Fruit fly (Drosophila melanogaster) whole organism, embryonic: ENCODE data around the gene Tom40.

ENCODE experiments used
- CG10209 ChIP-seq: fragments of 200-800 bp; sonication (Bioruptor generic); optimal IDR thresholded peaks from 3 replicates; lab custom pipeline; 2017; ENCODE audit warnings: missing biosample characterization, mild to moderate bottlenecking, missing genetic modification characterization, missing genetic modification reagents
- CG10267 ChIP-seq: fragments of 200-800 bp; sonication (Bioruptor generic); optimal IDR thresholded peaks from 2 replicates; lab custom pipeline; 2018; ENCODE audit warnings: missing biosample characterization, mild to moderate bottlenecking, missing genetic modification characterization, moderate library complexity
- CG11456 ChIP-seq: fragments of 200-800 bp; sonication (Bioruptor generic); IDR thresholded peaks from 3 replicates; pipeline ENCODE4 v1.3.6; 2022; ENCODE audit warnings: missing biosample characterization, missing genetic modification characterization
- CG11560 ChIP-seq: fragments of 200-800 bp; sonication (Bioruptor generic); IDR thresholded peaks from 3 replicates; pipeline ENCODE4 v1.3.6; 2022; ENCODE audit warnings: missing biosample characterization, missing genetic modification characterization
- CG12155 ChIP-seq: fragments of 200-800 bp; sonication (Bioruptor generic); optimal IDR thresholded peaks from 3 replicates; lab custom pipeline; 2016; ENCODE audit warnings: missing biosample characterization, missing genetic modification characterization
- CG12659 ChIP-seq: fragments of 200-800 bp; sonication (Bioruptor generic); optimal IDR thresholded peaks from 3 replicates; lab custom pipeline; 2017; ENCODE audit warnings: mild to moderate bottlenecking, missing biosample characterization, missing genetic modification reagents, missing genetic modification characterization
- CG13775 ChIP-seq: fragments of 200-800 bp; sonication (Bioruptor generic); optimal IDR thresholded peaks from 3 replicates; lab custom pipeline; 2017; ENCODE audit warnings: missing biosample characterization, mild to moderate bottlenecking, missing genetic modification characterization
- CG15073 ChIP-seq: fragments of 200-800 bp; sonication (Bioruptor generic); optimal IDR thresholded peaks from 2 replicates; lab custom pipeline; 2016; ENCODE audit warnings: missing biosample characterization, missing genetic modification characterization
- CG1647 ChIP-seq: fragments of 200-800 bp; sonication (Bioruptor generic); optimal IDR thresholded peaks from 3 replicates; lab custom pipeline; 2016; ENCODE audit warnings: missing biosample characterization, missing genetic modification characterization
- CG17612 ChIP-seq: fragments of 200-800 bp; sonication (Bioruptor generic); IDR thresholded peaks from 2 replicates; pipeline ENCODE4 v1.3.6; 2022; ENCODE audit warnings: missing biosample characterization, missing genetic modification characterization
- CG18011 ChIP-seq: fragments of 200-800 bp; sonication (Bioruptor generic); optimal IDR thresholded peaks from 2 replicates; lab custom pipeline; 2017; ENCODE audit warnings: missing biosample characterization, missing genetic modification characterization, mild to moderate bottlenecking, moderate library complexity, missing genotype
- CG2120 ChIP-seq: fragments of 200-800 bp; sonication (Bioruptor generic); optimal IDR thresholded peaks from 3 replicates; lab custom pipeline; 2016; ENCODE audit warnings: missing biosample characterization, missing genetic modification characterization
- CG2202 ChIP-seq: fragments of 200-800 bp; sonication (Bioruptor generic); optimal IDR thresholded peaks from 2 replicates; lab custom pipeline; 2018; ENCODE audit warnings: missing biosample characterization, mild to moderate bottlenecking, missing genetic modification characterization
- CG31441 ChIP-seq: fragments of 200-800 bp; sonication (Bioruptor generic); IDR thresholded peaks from 2 replicates; pipeline ENCODE4 v1.3.6; 2022; ENCODE audit warnings: missing biosample characterization, missing genetic modification characterization
- CG5180 ChIP-seq: fragments of 200-800 bp; sonication (Bioruptor generic); optimal IDR thresholded peaks from 3 replicates; lab custom pipeline; 2017; ENCODE audit warnings: missing biosample characterization, missing genetic modification characterization, mild to moderate bottlenecking, moderate library complexity, missing genetic modification reagents
- CG7786 ChIP-seq: fragments of 200-800 bp; sonication (Bioruptor generic); optimal IDR thresholded peaks from 2 replicates; lab custom pipeline; 2016; ENCODE audit warnings: missing biosample characterization, missing genetic modification characterization
- Fer3 ChIP-seq: fragments of 200-800 bp; sonication (Bioruptor generic); optimal IDR thresholded peaks from 2 replicates; lab custom pipeline; 2018; ENCODE audit warnings: missing biosample characterization, mild to moderate bottlenecking, missing genetic modification characterization, moderate library complexity
- HHEX ChIP-seq: fragments of 200-800 bp; sonication (Bioruptor generic); optimal IDR thresholded peaks from 3 replicates; lab custom pipeline; 2017; ENCODE audit warnings: missing biosample characterization, mild to moderate bottlenecking, missing genetic modification characterization, missing genetic modification reagents
- HmgD ChIP-seq: fragments of 200-800 bp; sonication (Bioruptor generic); optimal IDR thresholded peaks from 3 replicates; lab custom pipeline; 2016; ENCODE audit warnings: missing biosample characterization, missing genetic modification characterization
- Lhr ChIP-seq: fragments of 200-800 bp; sonication (Bioruptor generic); optimal IDR thresholded peaks from 3 replicates; lab custom pipeline; 2017; ENCODE audit warnings: mild to moderate bottlenecking, missing biosample characterization, missing genetic modification reagents, missing genetic modification characterization
- MTF-1 ChIP-seq: fragments of 200-800 bp; sonication (Bioruptor generic); optimal IDR thresholded peaks from 2 replicates; lab custom pipeline; 2018; ENCODE audit warnings: missing biosample characterization, mild to moderate bottlenecking, missing genetic modification characterization, borderline replicate concordance
- NK7.1 ChIP-seq: fragments of 200-800 bp; sonication (Bioruptor generic); optimal IDR thresholded peaks from 3 replicates; lab custom pipeline; 2016; ENCODE audit warnings: missing biosample characterization, missing genetic modification characterization
- Nf-YA ChIP-seq: fragments of 200-800 bp; sonication (Bioruptor generic); IDR thresholded peaks from 2 replicates; pipeline ENCODE4 v1.3.6; 2022; ENCODE audit warnings: missing biosample characterization, missing genetic modification characterization
- TFAM ChIP-seq: fragments of 200-800 bp; sonication (Bioruptor generic); optimal IDR thresholded peaks from 2 replicates; lab custom pipeline; 2017; ENCODE audit warnings: missing biosample characterization, missing genetic modification characterization, inconsistent platforms
- Xbp1 ChIP-seq: fragments of 200-800 bp; sonication (Bioruptor generic); optimal IDR thresholded peaks from 3 replicates; lab custom pipeline; 2016; ENCODE audit warnings: missing biosample characterization, mild to moderate bottlenecking, missing genetic modification characterization
- Xrp1 ChIP-seq: fragments of 200-800 bp; sonication (Bioruptor generic); IDR thresholded peaks from 2 replicates; pipeline ENCODE4 v1.3.6; 2022; ENCODE audit warnings: missing biosample characterization, missing genetic modification characterization
- caup ChIP-seq: fragments of 200-800 bp; sonication (Bioruptor generic); optimal IDR thresholded peaks from 3 replicates; lab custom pipeline; 2017; ENCODE audit warnings: missing biosample characterization, mild to moderate bottlenecking, missing genetic modification characterization, moderate library complexity; ENCODE audit not compliant: severe bottlenecking
- ci ChIP-seq: fragments of 200-800 bp; sonication (Bioruptor generic); IDR thresholded peaks from 3 replicates; pipeline ENCODE4 v1.3.6; 2022; ENCODE audit warnings: missing biosample characterization, missing genetic modification characterization
- dati ChIP-seq: fragments of 200-800 bp; sonication (Bioruptor generic); IDR thresholded peaks from 2 replicates; pipeline ENCODE4 v1.3.6; 2022; ENCODE audit warnings: missing biosample characterization, missing genetic modification characterization
- dm ChIP-seq: fragments of 200-800 bp; sonication (Bioruptor generic); optimal IDR thresholded peaks from 3 replicates; lab custom pipeline; 2016; ENCODE audit warnings: missing biosample characterization, missing genetic modification characterization
- en ChIP-seq: fragments of 200-800 bp; sonication (Bioruptor generic); optimal IDR thresholded peaks from 2 replicates; lab custom pipeline; 2016; ENCODE audit warnings: missing biosample characterization, missing genetic modification characterization
- gfzf ChIP-seq: fragments of 200-800 bp; sonication (Bioruptor generic); optimal IDR thresholded peaks from 2 replicates; lab custom pipeline; 2016; ENCODE audit warnings: missing biosample characterization, mild to moderate bottlenecking, missing genetic modification characterization, moderate library complexity
- klu ChIP-seq: fragments of 200-800 bp; sonication (Bioruptor generic); IDR thresholded peaks from 2 replicates; pipeline ENCODE4 v1.3.6; 2022; ENCODE audit warnings: missing biosample characterization, missing genetic modification characterization
- nom ChIP-seq: fragments of 200-800 bp; sonication (Bioruptor generic); optimal IDR thresholded peaks from 2 replicates; lab custom pipeline; 2017; ENCODE audit warnings: missing biosample characterization, missing genetic modification characterization, mild to moderate bottlenecking, moderate library complexity, missing genetic modification reagents
- pnt ChIP-seq: fragments of 200-800 bp; sonication (Bioruptor generic); optimal IDR thresholded peaks from 3 replicates; lab custom pipeline; 2016; ENCODE audit warnings: missing biosample characterization, missing genetic modification characterization
- sc ChIP-seq, 3 experiments: fragments of >200 bp in 2 of 3; fragments of 200-800 bp in 1 of 3; sonication (Bioruptor generic) in 1 of 3; optimal IDR thresholded peaks; 2 replicates in 2 of 3; 3 replicates in 1 of 3; lab custom pipeline; 2017; ENCODE audit warnings: mild to moderate bottlenecking in 1 of 3, missing biosample characterization in 1 of 3, missing genetic modification characterization in 1 of 3, missing genetic modification reagents in 1 of 3
- slp2 ChIP-seq: fragments of 200-800 bp; sonication (Bioruptor generic); optimal IDR thresholded peaks from 2 replicates; lab custom pipeline; 2016; ENCODE audit warnings: missing biosample characterization, missing genetic modification characterization
- sqz ChIP-seq: fragments of 200-800 bp; sonication (Bioruptor generic); optimal IDR thresholded peaks from 3 replicates; lab custom pipeline; 2018; ENCODE audit warnings: missing biosample characterization, mild to moderate bottlenecking, missing genetic modification characterization
- tna ChIP-seq: fragments of 200-800 bp; sonication (Bioruptor generic); IDR thresholded peaks from 2 replicates; pipeline ENCODE4 v1.3.6; 2022; ENCODE audit warnings: missing biosample characterization, missing genetic modification characterization; ENCODE audit not compliant: partially characterized antibody
- ttk ChIP-seq: fragments of 200-800 bp; sonication (Bioruptor generic); IDR thresholded peaks from 2 replicates; pipeline ENCODE4 v2.1.2; 2022; ENCODE audit warnings: missing biosample characterization, missing genetic modification characterization
- wdn ChIP-seq: fragments of 200-800 bp; sonication (Bioruptor generic); IDR thresholded peaks from 2 replicates; pipeline ENCODE4 v1.3.6; 2022; ENCODE audit warnings: missing biosample characterization, missing genetic modification characterization
- wek ChIP-seq: fragments of 200-800 bp; sonication (Bioruptor generic); optimal IDR thresholded peaks from 3 replicates; lab custom pipeline; 2018; ENCODE audit warnings: missing biosample characterization, mild to moderate bottlenecking, missing genetic modification characterization, moderate library complexity
- yki ChIP-seq: fragments of >200 bp; optimal IDR thresholded peaks from 3 replicates; lab custom pipeline; 2018
- zen ChIP-seq: fragments of 200-800 bp; sonication (Bioruptor generic); optimal IDR thresholded peaks from 3 replicates; lab custom pipeline; 2018; ENCODE audit warnings: missing biosample characterization, mild to moderate bottlenecking, missing genetic modification characterization, moderate library complexity

Tom40 gene

dm6 chrX:7728251-7729164 lies 8.2 kb upstream of the Tom40 start, which contains the start of the genes NELF-B and CG12155 (continued):
- no peak for TF ChIP-seq sc (optimal IDR thresholded peaks at IDR 0.05; lab: Kevin White, UChicago)
- no peak for TF ChIP-seq sc (GFP tag; optimal IDR thresholded peaks at IDR 0.05; lab: Kevin White, UChicago)
- TF ChIP-seq pnt = peak; percentile 32
- TF ChIP-seq nom (GFP tag; lab: Kevin White, UChicago) = no peak
- peak; percentile 59 for TF ChIP-seq CG10267 (tag; lab: Kevin White, UChicago)
- TF ChIP-seq Lhr (GFP tag; lab: Kevin White, UChicago) = no peak
- no peak for TF ChIP-seq CG17612 (GFP tag; lab: Robert Waterston, UW)
- no peak for TF ChIP-seq CG11560
- 0 out of 3 replicates have a peak, but pooled peaks have one; percentile 8 for TF ChIP-seq ci (GFP tag; lab: Robert Waterston, UW)
- TF ChIP-seq dm (GFP tag; lab: Kevin White, UChicago) = no peak
- TF ChIP-seq tna = no peak
- TF ChIP-seq CG7786 (GFP tag; lab: Kevin White, UChicago) = no peak
- no peak for TF ChIP-seq CG2202 (tag; lab: Kevin White, UChicago)
- TF ChIP-seq Xrp1 (GFP tag; lab: Robert Waterston, UW) = peak; percentile 9; the same call in 1 of the 2 replicates
- no peak for TF ChIP-seq caup (GFP tag; lab: Kevin White, UChicago)
- TF ChIP-seq CG12659 (GFP tag; lab: Kevin White, UChicago) = peak; percentile 77
- TF ChIP-seq NK7.1 (GFP tag; lab: Kevin White, UChicago) = no peak
- TF ChIP-seq zen (tag; lab: Kevin White, UChicago) = peak; percentile 27
- TF ChIP-seq CG15073 (GFP tag; lab: Kevin White, UChicago) = no peak
- TF ChIP-seq CG11456 (GFP tag; lab: Robert Waterston, UW) = peak; percentile 43; the same call in 1 of the 3 replicates
- no peak for TF ChIP-seq CG1647 (GFP tag; lab: Kevin White, UChicago)
- no peak for TF ChIP-seq TFAM (GFP tag; lab: Kevin White, UChicago)
- no peak for TF ChIP-seq HHEX (GFP tag; lab: Kevin White, UChicago)
- TF ChIP-seq CG18011 = no peak
- TF ChIP-seq CG12155 (GFP tag; lab: Kevin White, UChicago) = peak; percentile 84
- no peak for TF ChIP-seq HmgD (GFP tag; lab: Kevin White, UChicago)
- no peak for TF ChIP-seq ttk (GFP tag; lab: Robert Waterston, UW)
- TF ChIP-seq wdn (GFP tag; lab: Robert Waterston, UW) = no peak
- 0 out of 2 replicates have a peak, but pooled peaks have one; percentile 33 for TF ChIP-seq klu
- no peak; the same call in 1 of the 2 replicates for TF ChIP-seq CG31441 (GFP tag; lab: Robert Waterston, UW)
- TF ChIP-seq CG2120 = peak; percentile 49
- TF ChIP-seq sqz (GFP tag; lab: Kevin White, UChicago) = no peak
- TF ChIP-seq Nf-YA = no peak
- TF ChIP-seq CG13775 (GFP tag; lab: Kevin White, UChicago) = peak; percentile 78
- peak; percentile 8 for TF ChIP-seq slp2 (GFP tag; lab: Kevin White, UChicago)
- no peak for TF ChIP-seq CG10209 (GFP tag; lab: Kevin White, UChicago)
- no peak for TF ChIP-seq dati (GFP tag; lab: Robert Waterston, UW)
- TF ChIP-seq yki (lab: Kevin White, UChicago) = no peak
- TF ChIP-seq Fer3 (tag; lab: Kevin White, UChicago) = peak; percentile 4
- TF ChIP-seq Xbp1 (GFP tag; lab: Kevin White, UChicago) = peak; percentile 71
- TF ChIP-seq en = no peak
- no peak for TF ChIP-seq wek (GFP tag; lab: Kevin White, UChicago)
- TF ChIP-seq MTF-1 (GFP tag; lab: Kevin White, UChicago) = no peak
- TF ChIP-seq CG5180 (GFP tag; lab: Kevin White, UChicago) = no peak
- TF ChIP-seq gfzf (GFP tag; lab: Kevin White, UChicago) = no peak
